Worm (Caenorhabditis elegans) whole organism, midembryonic: ENCODE results near the gene R09H3.3.

Source experiments
- T22C8.4 ChIP-seq: fragments of 200-800 bp; sonication (Bioruptor generic); IDR thresholded peaks from 2 replicates; pipeline ENCODE4 v1.3.6; 2022; ENCODE audit warnings: missing genetic modification characterization, missing compliant biosample characterization
- cog-1 ChIP-seq: sonication (generic microtip); optimal IDR thresholded peaks from 2 replicates; lab custom pipeline; 2016; ENCODE audit warnings: missing genetic modification characterization, missing compliant biosample characterization
- flt-1 ChIP-seq: fragments of 200-800 bp; sonication (Bioruptor generic); IDR thresholded peaks from 2 replicates; pipeline ENCODE4 v1.3.6; 2022; ENCODE audit warnings: missing genetic modification characterization, missing compliant biosample characterization
- klf-2 ChIP-seq: fragments of 200-800 bp; sonication (Bioruptor generic); conservative IDR thresholded peaks from 2 replicates; pipeline ENCODE4 v1.3.6; 2022; ENCODE audit warnings: missing genetic modification reagents, missing genetic modification characterization, missing compliant biosample characterization
- med-1 ChIP-seq: sonication (generic microtip); optimal IDR thresholded peaks from 2 replicates; lab custom pipeline; 2017; ENCODE audit warnings: missing genetic modification characterization, mild to moderate bottlenecking, missing compliant biosample characterization, antibody characterized with exemption, missing genetic modification reagents; ENCODE audit not compliant: insufficient read depth
- ref-1 ChIP-seq: fragments of 200-800 bp; sonication (Bioruptor generic); conservative IDR thresholded peaks from 2 replicates; pipeline ENCODE4 v1.3.6; 2022; ENCODE audit warnings: missing genetic modification reagents, missing genetic modification characterization, missing compliant biosample characterization
- tab-1 ChIP-seq: fragments of 200-800 bp; sonication (Bioruptor generic); IDR thresholded peaks from 2 replicates; pipeline ENCODE4 v1.3.6; 2022; ENCODE audit warnings: missing genetic modification characterization, missing compliant biosample characterization
- ztf-23 ChIP-seq: fragments of 200-800 bp; sonication (Bioruptor generic); IDR thresholded peaks from 2 replicates; pipeline ENCODE4 v1.3.6; 2022; ENCODE audit warnings: missing genetic modification reagents, missing genetic modification characterization, missing compliant biosample characterization
- ztf-29 ChIP-seq: fragments of 200-800 bp; sonication (Bioruptor generic); IDR thresholded peaks from 2 replicates; pipeline ENCODE4 v1.3.6; 2022; ENCODE audit warnings: missing genetic modification reagents, missing genetic modification characterization, missing compliant biosample characterization

Gene R09H3.3

ce11 chrX:1630881-1631516 lies 37.6 kb downstream of the R09H3.3 start, which contains the start of gene ZK380.2:
Gene ZK380.2, plus strand, starts transcription at chrX:1631466.
- TF ChIP-seq tab-1 (GFP tag; lab: Robert Waterston, UW) (no peak), ztf-23 (no peak), T22C8.4 (GFP tag; lab: Robert Waterston, UW) (no peak), med-1 (no peak), ztf-29 (no peak), cog-1 (tag; lab: Kevin White, UChicago) (no peak), klf-2 (GFP tag; lab: Robert Waterston, UW) (no peak), flt-1 (GFP tag; lab: Robert Waterston, UW) (no peak), ref-1 (GFP tag; lab: Robert Waterston, UW) (no peak)

DNA sequence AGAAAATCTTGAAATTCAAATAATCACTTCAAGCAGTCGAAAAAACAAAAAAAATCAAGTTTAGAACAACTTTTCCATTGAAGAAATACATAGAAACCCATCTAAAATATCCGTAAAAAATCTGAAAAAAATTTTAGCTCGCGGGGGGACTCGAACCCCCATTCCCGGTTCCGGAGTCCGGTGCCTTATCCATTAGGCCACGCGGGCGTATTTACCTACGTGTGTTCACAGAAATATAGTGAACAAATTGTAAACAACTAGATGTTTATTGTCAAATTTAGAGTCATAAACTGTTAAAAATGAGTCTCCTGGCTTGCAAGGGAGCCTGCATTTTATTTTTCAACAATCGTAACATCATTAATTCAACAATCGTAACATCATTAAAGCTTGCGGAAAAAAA lies 38.9 kb downstream of the R09H3.3 start:
- TF ChIP-seq ref-1 (GFP tag; lab: Robert Waterston, UW) (no peak), ztf-23 (no peak), klf-2 (GFP tag; lab: Robert Waterston, UW) (no peak), cog-1 (tag; lab: Kevin White, UChicago) (no peak), flt-1 (GFP tag; lab: Robert Waterston, UW) (no peak), med-1 (no peak), tab-1 (GFP tag; lab: Robert Waterston, UW) (no peak), T22C8.4 (GFP tag; lab: Robert Waterston, UW) (no peak), ztf-29 (no peak)

ce11 chrX:1627837-1628236 lies 40.8 kb downstream of the R09H3.3 start, which contains the start of gene fbxb-58:
Gene fbxb-58, plus strand, starts transcription at chrX:1628137.
- TF ChIP-seq cog-1 (tag; lab: Kevin White, UChicago) (no peak), tab-1 (GFP tag; lab: Robert Waterston, UW) (no peak), med-1 (no peak), ztf-23 (no peak), T22C8.4 (GFP tag; lab: Robert Waterston, UW) (no peak), ref-1 (GFP tag; lab: Robert Waterston, UW) (no peak), flt-1 (GFP tag; lab: Robert Waterston, UW) (no peak), klf-2 (GFP tag; lab: Robert Waterston, UW) (no peak), ztf-29 (no peak)

- TF ChIP-seq ref-1 (GFP tag; lab: Robert Waterston, UW) (no peak), klf-2 (GFP tag; lab: Robert Waterston, UW) (peak; percentile 67), tab-1 (GFP tag; lab: Robert Waterston, UW) (no peak), cog-1 (tag; lab: Kevin White, UChicago) (peak; percentile 92), flt-1 (GFP tag; lab: Robert Waterston, UW) (peak; percentile 82), ztf-23 (peak; percentile 91), T22C8.4 (GFP tag; lab: Robert Waterston, UW) (peak; percentile 99), med-1 (peak; percentile 26)
These were observed 41.6 kb downstream of the R09H3.3 start for ce11 chrX:1627013-1627412.

- no peak for TF ChIP-seq ztf-29
- TF ChIP-seq T22C8.4 (GFP tag; lab: Robert Waterston, UW) = no peak
- TF ChIP-seq ref-1 (GFP tag; lab: Robert Waterston, UW) = no peak
- no peak for TF ChIP-seq med-1
- TF ChIP-seq klf-2 (GFP tag; lab: Robert Waterston, UW) = no peak
- no peak for TF ChIP-seq cog-1 (tag; lab: Kevin White, UChicago)
- TF ChIP-seq tab-1 (GFP tag; lab: Robert Waterston, UW) = no peak
- TF ChIP-seq ztf-23 = no peak
- TF ChIP-seq flt-1 (GFP tag; lab: Robert Waterston, UW) = no peak
These were observed 45.6 kb downstream of the R09H3.3 start for ce11 chrX:1623048-1623447.

DNA sequence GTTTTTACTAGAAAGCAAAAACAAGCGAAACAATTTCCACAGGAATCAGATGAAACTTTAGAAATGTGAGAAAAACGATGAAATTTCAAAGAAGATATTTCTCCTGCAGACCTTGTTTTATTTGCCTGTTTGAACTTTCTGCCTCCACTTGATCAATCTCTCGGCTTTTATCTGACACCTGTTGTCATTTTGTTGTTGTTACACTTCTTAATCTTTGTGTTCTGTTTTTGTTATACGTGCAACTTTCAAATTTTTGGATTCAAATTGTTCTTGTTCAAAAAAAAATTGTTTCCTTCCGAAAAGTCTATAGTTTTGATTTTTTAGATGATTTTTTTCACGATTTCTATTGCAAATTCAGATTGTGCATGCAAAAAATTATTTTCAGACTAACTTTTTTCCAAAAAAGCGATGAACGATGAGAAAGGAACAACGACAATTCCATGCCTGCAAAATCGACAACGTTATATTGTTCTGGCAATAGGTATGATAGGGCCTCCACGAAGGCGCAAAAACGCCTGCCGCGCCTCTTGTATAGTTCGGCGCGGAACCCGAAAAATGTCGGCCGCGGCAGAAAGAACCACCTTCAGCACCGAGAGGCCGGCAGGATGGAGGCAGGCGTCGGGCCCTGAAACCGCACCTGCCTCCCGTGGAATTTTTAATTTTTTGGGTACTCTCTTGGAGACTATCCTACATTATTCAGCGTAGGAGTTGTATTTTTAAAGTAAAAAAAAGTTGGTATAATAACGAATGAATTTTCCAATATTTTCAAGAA lies 47.8 kb downstream of the R09H3.3 start, which contains the start of gene H11E01.2:
Gene H11E01.2, plus strand, starts transcription at position 380 of the 772 bp plus-strand sequence.
- TF ChIP-seq ztf-23 (no peak), ztf-29 (no peak), flt-1 (GFP tag; lab: Robert Waterston, UW) (no peak), T22C8.4 (GFP tag; lab: Robert Waterston, UW) (no peak), tab-1 (GFP tag; lab: Robert Waterston, UW) (no peak), klf-2 (GFP tag; lab: Robert Waterston, UW) (no peak), cog-1 (tag; lab: Kevin White, UChicago) (no peak), ref-1 (GFP tag; lab: Robert Waterston, UW) (no peak), med-1 (no peak)
